Worm (Caenorhabditis elegans) whole organism, L4/young adult: ENCODE measurements around the gene F22E12.1.

ENCODE experiments used
- W03F9.2 ChIP-seq: fragments of 150-350 bp; optimal IDR thresholded peaks from 2 replicates; lab custom pipeline; 2014; ENCODE audit warnings: missing biosample characterization, missing genetic modification characterization
- dao-5 ChIP-seq: sonication (generic microtip); optimal IDR thresholded peaks from 2 replicates; lab custom pipeline; 2016; ENCODE audit warnings: missing genotype, missing genetic modification characterization, moderate library complexity, missing compliant biosample characterization
- him-1 ChIP-seq: sonication (generic microtip); optimal IDR thresholded peaks from 2 replicates; lab custom pipeline; 2016; ENCODE audit warnings: missing genotype, missing genetic modification reagents, missing genetic modification characterization, missing compliant biosample characterization

- TF ChIP-seq W03F9.2 (tag; lab: Kevin White, UChicago) (no peak), him-1 (no peak), dao-5 (tag; lab: Kevin White, UChicago) (no peak)
Observed at ce11 chrV:10440723-10441122, 16.4 kb downstream of the F22E12.1 start, which contains the start of gene snf-10.
